Worm (Caenorhabditis elegans): ENCODE data around the gene tbx-41.

Gene tbx-41

DNA sequence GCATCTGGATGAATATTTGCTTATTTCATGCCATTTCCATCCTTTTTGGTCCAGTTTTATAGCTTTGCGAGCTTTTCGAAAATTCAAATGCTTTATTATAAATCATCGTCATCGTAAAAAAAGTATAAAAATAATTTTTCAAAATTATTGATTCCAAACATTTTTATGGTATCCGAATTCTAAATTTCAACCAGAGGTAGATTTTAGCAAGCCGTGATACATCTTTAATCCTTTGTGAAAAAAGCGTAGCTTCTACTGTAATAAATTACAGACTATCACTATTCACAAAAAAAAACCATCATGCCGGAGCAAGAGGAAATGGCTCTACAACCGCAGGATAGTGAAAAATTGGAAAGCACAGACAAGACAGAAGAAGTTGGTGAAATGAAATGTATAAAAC is 38.9 kb upstream of the tbx-41 start, which contains the start of gene C14E2.1:
C14E2.1 (plus strand) TSS at position 301 of the 400 bp plus-strand sequence.
- no peak for TF ChIP-seq pros-1 (tag; optimal IDR thresholded peaks at IDR 0.05)
- no peak for TF ChIP-seq tbx-7 (tag; optimal IDR thresholded peaks at IDR 0.05)
- TF ChIP-seq npax-4 (tag; optimal IDR thresholded peaks at IDR 0.05) = no peak
- TF ChIP-seq ceh-6 (GFP tag; optimal IDR thresholded peaks at IDR 0.05) = no peak
- TF ChIP-seq tbx-2 (tag; optimal IDR thresholded peaks at IDR 0.05) = no peak
- no peak for TF ChIP-seq pha-4 (tag; optimal IDR thresholded peaks at IDR 0.05)
- no peak for TF ChIP-seq eyg-1 (tag; optimal IDR thresholded peaks at IDR 0.05)
- no peak for TF ChIP-seq ets-4 (tag; optimal IDR thresholded peaks at IDR 0.05)
- TF ChIP-seq K09A11.1 (tag; optimal IDR thresholded peaks at IDR 0.05; ENCODE audit: insufficient read depth) = no peak
- TF ChIP-seq unc-3 (GFP tag; conservative IDR thresholded peaks at IDR 0.05) = no peak
- no peak for TF ChIP-seq unc-3 (tag; optimal IDR thresholded peaks at IDR 0.05)
- TF ChIP-seq K02D7.2 (tag; optimal IDR thresholded peaks at IDR 0.05) = no peak
- no peak for TF ChIP-seq mec-3 (tag; optimal IDR thresholded peaks at IDR 0.05; ENCODE audit: borderline replicate concordance)
- TF ChIP-seq pag-3 (tag; optimal IDR thresholded peaks at IDR 0.05; ENCODE audit: borderline replicate concordance) = no peak
- TF ChIP-seq pqm-1 (tag; optimal IDR thresholded peaks at IDR 0.05) = no peak
- TF ChIP-seq unc-42 (tag; optimal IDR thresholded peaks at IDR 0.05) = no peak
- no peak for TF ChIP-seq syd-9 (tag; optimal IDR thresholded peaks at IDR 0.05)
- no peak for TF ChIP-seq ceh-45 (GFP tag; IDR thresholded peaks at IDR 0.05)
- no peak for TF ChIP-seq ceh-18 (tag; optimal IDR thresholded peaks at IDR 0.05)
- no peak for TF ChIP-seq ceh-31 (tag; optimal IDR thresholded peaks at IDR 0.05)
- no peak for TF ChIP-seq madf-2 (tag; optimal IDR thresholded peaks at IDR 0.05)

ce11 chrX:1829937-1830336 is 35.1 kb upstream of the tbx-41 start, which contains the start of gene C14E2.6:
C14E2.6 (minus strand) TSS chrX:1830037.
- TF ChIP-seq ceh-34 (tag; optimal IDR thresholded peaks at IDR 0.05) (no peak), tbx-7 (tag; optimal IDR thresholded peaks at IDR 0.05) (no peak)

- TF ChIP-seq pros-1 (tag; optimal IDR thresholded peaks at IDR 0.05) = no peak
- TF ChIP-seq pqm-1 (tag; optimal IDR thresholded peaks at IDR 0.05) = no peak
- TF ChIP-seq pat-9 (tag; optimal IDR thresholded peaks at IDR 0.05) = no peak
- TF ChIP-seq ceh-6 (GFP tag; optimal IDR thresholded peaks at IDR 0.05) = no peak
- TF ChIP-seq lim-6 (tag; optimal IDR thresholded peaks at IDR 0.05) = no peak
- no peak for TF ChIP-seq tbx-2 (tag; optimal IDR thresholded peaks at IDR 0.05)
- TF ChIP-seq ceh-2 (tag; optimal IDR thresholded peaks at IDR 0.05) = no peak
Measured at ce11 chrX:1830475-1830874, 34.6 kb upstream of the tbx-41 start.

- peak; percentile 50 for TF ChIP-seq madf-2 (tag; optimal IDR thresholded peaks at IDR 0.05)
- TF ChIP-seq tbx-2 (tag; optimal IDR thresholded peaks at IDR 0.05) = peak; percentile 24
- TF ChIP-seq gmeb-2 (tag; optimal IDR thresholded peaks at IDR 0.05) = peak; percentile 77
- peak; percentile 56 for TF ChIP-seq ceh-2 (tag; optimal IDR thresholded peaks at IDR 0.05)
- peak; percentile 65 for TF ChIP-seq C38D4.7 (GFP tag; optimal IDR thresholded peaks at IDR 0.05)
- TF ChIP-seq hlh-30 (tag; optimal IDR thresholded peaks at IDR 0.05; ENCODE audit: insufficient read depth) = no peak
- TF ChIP-seq pha-4 (tag; optimal IDR thresholded peaks at IDR 0.05) = no peak
- no peak for TF ChIP-seq ama-1 (optimal IDR thresholded peaks at IDR 0.05)
- peak; percentile 91 for TF ChIP-seq sdc-2 (tag; optimal IDR thresholded peaks at IDR 0.05)
- TF ChIP-seq pax-1 (tag; optimal IDR thresholded peaks at IDR 0.05) = no peak
- no peak for TF ChIP-seq odd-2 (tag; optimal IDR thresholded peaks at IDR 0.05)
- TF ChIP-seq fax-1 (tag; optimal IDR thresholded peaks at IDR 0.05) = peak; percentile 48
- peak; percentile 74 for TF ChIP-seq ceh-19 (GFP tag; optimal IDR thresholded peaks at IDR 0.05)
- peak; percentile 51 for TF ChIP-seq unc-86 (tag; optimal IDR thresholded peaks at IDR 0.05)
- peak; percentile 25 for TF ChIP-seq ceh-24 (tag; optimal IDR thresholded peaks at IDR 0.05)
- peak; percentile 56 for TF ChIP-seq lin-11 (tag; optimal IDR thresholded peaks at IDR 0.05)
- no peak for TF ChIP-seq ceh-9 (tag; optimal IDR thresholded peaks at IDR 0.05)
- 0 out of 2 replicates have a peak, but pooled peaks have one; percentile 5 for TF ChIP-seq unc-3 (GFP tag; conservative IDR thresholded peaks at IDR 0.05)
- TF ChIP-seq unc-3 (tag; optimal IDR thresholded peaks at IDR 0.05) = peak; percentile 29
- peak; percentile 67 for TF ChIP-seq dmd-4 (tag; optimal IDR thresholded peaks at IDR 0.05; ENCODE audit: borderline replicate concordance)
- TF ChIP-seq che-1 (tag; optimal IDR thresholded peaks at IDR 0.05) = peak; percentile 79
- TF ChIP-seq ceh-31 (tag; optimal IDR thresholded peaks at IDR 0.05) = peak; percentile 35
- no peak for TF ChIP-seq tbx-7 (tag; optimal IDR thresholded peaks at IDR 0.05)
- TF ChIP-seq elt-4 (tag; optimal IDR thresholded peaks at IDR 0.05) = no peak
- peak; percentile 62 for TF ChIP-seq C08G9.2 (tag; optimal IDR thresholded peaks at IDR 0.05)
- TF ChIP-seq ahr-1 (tag; optimal IDR thresholded peaks at IDR 0.05) = peak; percentile 28
- TF ChIP-seq ets-4 (tag; optimal IDR thresholded peaks at IDR 0.05) = peak; percentile 29
- TF ChIP-seq npax-4 (tag; optimal IDR thresholded peaks at IDR 0.05) = peak; percentile 21
- peak; percentile 58 for TF ChIP-seq nhr-232 (tag; optimal IDR thresholded peaks at IDR 0.05)
- peak; percentile 78 for TF ChIP-seq hlh-6 (tag; optimal IDR thresholded peaks at IDR 0.05)
- TF ChIP-seq Y22D7AL.16 (tag; optimal IDR thresholded peaks at IDR 0.05) = peak; percentile 61
Measured at ce11 chrX:1837703-1838102, 27.3 kb upstream of the tbx-41 start.
